Worm (Caenorhabditis elegans): ENCODE results near the gene B0303.11.

DNA sequence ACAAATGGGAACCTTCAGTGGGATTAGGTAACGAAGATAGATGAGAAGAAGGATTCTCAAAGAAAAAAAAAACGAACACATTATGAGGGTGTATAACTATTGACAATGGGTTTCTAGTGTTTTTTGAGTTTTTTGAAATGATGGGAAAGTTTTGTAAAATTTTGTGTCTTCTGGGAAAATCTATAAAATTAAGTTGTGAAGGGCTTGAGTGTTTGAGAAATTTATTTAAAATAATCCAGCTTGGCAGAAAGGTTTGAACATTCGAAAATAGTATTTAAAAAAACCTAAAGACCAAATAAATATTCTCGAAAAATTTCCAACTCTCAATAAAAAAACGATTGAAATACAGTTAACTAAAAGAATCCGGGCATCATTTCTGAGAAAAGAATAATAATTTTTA lies 35.0 kb upstream of the B0303.11 start:
- no peak for TF ChIP-seq ztf-11 (tag; optimal IDR thresholded peaks at IDR 0.05)
- TF ChIP-seq blmp-1 (tag; optimal IDR thresholded peaks at IDR 0.05) = no peak
- no peak for TF ChIP-seq ceh-43 (GFP tag; optimal IDR thresholded peaks at IDR 0.05)
- no peak for TF ChIP-seq pha-4 (tag; optimal IDR thresholded peaks at IDR 0.05)
- TF ChIP-seq snpc-4 (tag; optimal IDR thresholded peaks at IDR 0.05) = no peak
- TF ChIP-seq elt-3 (tag; optimal IDR thresholded peaks at IDR 0.05) = no peak
- no peak for TF ChIP-seq nhr-237 (tag; optimal IDR thresholded peaks at IDR 0.05)
